Worm (Caenorhabditis elegans) whole organism, L1 larva: ENCODE results near the gene srlf-31.

Experiments
- C34B4.2 ChIP-seq: sonication (generic microtip); optimal IDR thresholded peaks from 2 replicates; lab custom pipeline; 2017; ENCODE audit warnings: mild to moderate bottlenecking, missing genetic modification characterization, missing compliant biosample characterization
- aly-2 ChIP-seq: fragments of 150-350 bp; optimal IDR thresholded peaks from 2 replicates; lab custom pipeline; 2014; ENCODE audit warnings: missing biosample characterization, missing genetic modification characterization
- ama-1 ChIP-seq: fragments of 150-350 bp; optimal IDR thresholded peaks from 2 replicates; lab custom pipeline; 2014
- blmp-1 ChIP-seq: fragments of 150-350 bp; optimal IDR thresholded peaks from 2 replicates; lab custom pipeline; 2014; ENCODE audit warnings: missing biosample characterization, missing genetic modification characterization
- ceh-63 ChIP-seq: fragments of 200-800 bp; sonication (Bioruptor generic); optimal IDR thresholded peaks from 2 replicates; lab custom pipeline; 2018; ENCODE audit warnings: mild to moderate bottlenecking, missing genetic modification characterization, missing compliant biosample characterization
- ceh-8 ChIP-seq: fragments of 200-800 bp; sonication (Bioruptor generic); optimal IDR thresholded peaks from 2 replicates; lab custom pipeline; 2018; ENCODE audit warnings: mild to moderate bottlenecking, missing genetic modification characterization, moderate library complexity, missing compliant biosample characterization
- efl-1 ChIP-seq, 4 experiments: fragments of 150-350 bp; optimal IDR thresholded peaks in 3 of 4; peaks in 1 of 4; 1 replicate in 1 of 4; 2 replicates in 3 of 4; lab custom pipeline; 2014; ENCODE audit warnings: missing biosample characterization in 2 of 4, missing genetic modification characterization in 2 of 4, missing genetic modification reagents in 2 of 4
- efl-3 ChIP-seq: fragments of 200-800 bp; sonication (Bioruptor generic); optimal IDR thresholded peaks from 2 replicates; lab custom pipeline; 2018; ENCODE audit warnings: mild to moderate bottlenecking, missing genetic modification characterization, missing compliant biosample characterization
- egl-13 ChIP-seq: sonication (generic microtip); optimal IDR thresholded peaks from 2 replicates; lab custom pipeline; 2016; ENCODE audit warnings: missing genotype, missing genetic modification reagents, missing genetic modification characterization, missing compliant biosample characterization
- egl-27 ChIP-seq, 2 experiments: fragments of 150-350 bp in 1 of 2; sonication (generic microtip); optimal IDR thresholded peaks; 3 replicates each; lab custom pipeline; 2017 to 2018; ENCODE audit warnings: missing biosample characterization in 2 of 2, missing genetic modification characterization in 2 of 2, missing genetic modification reagents in 2 of 2
- elt-2 ChIP-seq: sonication (generic microtip); optimal IDR thresholded peaks from 2 replicates; lab custom pipeline; 2016; ENCODE audit warnings: missing genetic modification characterization, mild to moderate bottlenecking, inconsistent platforms, missing compliant biosample characterization, missing genetic modification reagents
- elt-3 ChIP-seq, 6 experiments: fragments of 150-350 bp in 1 of 6; sonication (generic microtip); optimal IDR thresholded peaks; 2 replicates each; lab custom pipeline; 2017 to 2018; ENCODE audit warnings: missing biosample characterization in 6 of 6, missing genetic modification characterization in 6 of 6, inconsistent platforms in 1 of 6
- fkh-8 ChIP-seq: sonication (generic microtip); optimal IDR thresholded peaks from 2 replicates; lab custom pipeline; 2016; ENCODE audit warnings: mild to moderate bottlenecking, missing genetic modification characterization, missing compliant biosample characterization
- irx-1 ChIP-seq: sonication (generic microtip); optimal IDR thresholded peaks from 2 replicates; lab custom pipeline; 2016; ENCODE audit warnings: missing genetic modification characterization, missing compliant biosample characterization
- lin-13 ChIP-seq: fragments of 150-350 bp; optimal IDR thresholded peaks from 2 replicates; lab custom pipeline; 2014; ENCODE audit warnings: missing biosample characterization, missing genetic modification reagents, missing genetic modification characterization
- lin-14 ChIP-seq: fragments of 200-800 bp; sonication (Bioruptor generic); optimal IDR thresholded peaks from 2 replicates; lab custom pipeline; 2018; ENCODE audit warnings: mild to moderate bottlenecking, missing genetic modification characterization, moderate library complexity, missing compliant biosample characterization
- lin-35 ChIP-seq, 2 experiments: fragments of 150-350 bp; optimal IDR thresholded peaks; 2 replicates each; lab custom pipeline; 2014; ENCODE audit warnings: missing biosample characterization in 2 of 2, missing genetic modification characterization in 2 of 2, missing genetic modification reagents in 2 of 2
- lir-3 ChIP-seq: sonication (generic microtip); optimal IDR thresholded peaks from 2 replicates; lab custom pipeline; 2016; ENCODE audit warnings: mild to moderate bottlenecking, missing genetic modification characterization, moderate library complexity, missing compliant biosample characterization; ENCODE audit not compliant: poor library complexity
- mdl-1 ChIP-seq, 2 experiments: fragments of 150-350 bp; optimal IDR thresholded peaks; 2 replicates each; lab custom pipeline; 2014 to 2017; ENCODE audit warnings: missing biosample characterization in 2 of 2, missing genetic modification characterization in 2 of 2, inconsistent platforms in 1 of 2
- mep-1 ChIP-seq: fragments of 150-350 bp; optimal IDR thresholded peaks from 2 replicates; lab custom pipeline; 2014; ENCODE audit warnings: missing biosample characterization, missing genetic modification characterization
- nhr-12 ChIP-seq: sonication (generic microtip); optimal IDR thresholded peaks from 2 replicates; lab custom pipeline; 2017; ENCODE audit warnings: missing biosample characterization, missing genetic modification characterization
- nhr-19 ChIP-seq: fragments of 200-800 bp; sonication (Bioruptor generic); conservative IDR thresholded peaks from 2 replicates; pipeline ENCODE4 v1.3.6; 2022; ENCODE audit warnings: missing genetic modification characterization, missing compliant biosample characterization
- nhr-20 ChIP-seq: sonication (generic microtip); optimal IDR thresholded peaks from 2 replicates; lab custom pipeline; 2016; ENCODE audit warnings: mild to moderate bottlenecking, missing genetic modification characterization, missing compliant biosample characterization
- nhr-237 ChIP-seq: fragments of 150-350 bp; optimal IDR thresholded peaks from 2 replicates; lab custom pipeline; 2014; ENCODE audit warnings: missing biosample characterization, missing genetic modification characterization
- nhr-47 ChIP-seq: sonication (generic microtip); optimal IDR thresholded peaks from 2 replicates; lab custom pipeline; 2016; ENCODE audit warnings: mild to moderate bottlenecking, missing genetic modification characterization, moderate library complexity, missing compliant biosample characterization
- nhr-71 ChIP-seq: sonication (generic microtip); optimal IDR thresholded peaks from 2 replicates; lab custom pipeline; 2016; ENCODE audit warnings: mild to moderate bottlenecking, missing genetic modification characterization, moderate library complexity, missing compliant biosample characterization
- nhr-85 ChIP-seq: sonication (generic microtip); peaks from one replicate; lab custom pipeline; 2016; ENCODE audit warnings: missing genetic modification characterization, inconsistent platforms, missing compliant biosample characterization
- nhr-90 ChIP-seq: sonication (generic microtip); optimal IDR thresholded peaks from 2 replicates; lab custom pipeline; 2016; ENCODE audit warnings: mild to moderate bottlenecking, missing genetic modification characterization, missing compliant biosample characterization; ENCODE audit not compliant: poor library complexity
- pax-3 ChIP-seq: fragments of 200-800 bp; sonication (Bioruptor generic); optimal IDR thresholded peaks from 2 replicates; lab custom pipeline; 2018; ENCODE audit warnings: mild to moderate bottlenecking, missing genetic modification characterization, moderate library complexity, missing compliant biosample characterization
- snpc-4 ChIP-seq: fragments of 150-350 bp; optimal IDR thresholded peaks from 2 replicates; lab custom pipeline; 2014; ENCODE audit warnings: missing biosample characterization, missing genetic modification characterization
- snu-23 ChIP-seq: sonication (generic microtip); optimal IDR thresholded peaks from 2 replicates; lab custom pipeline; 2016; ENCODE audit warnings: missing genetic modification characterization, missing compliant biosample characterization
- tbx-2 ChIP-seq: sonication (generic microtip); optimal IDR thresholded peaks from 2 replicates; lab custom pipeline; 2016; ENCODE audit warnings: missing genetic modification characterization, missing compliant biosample characterization
- unc-30 ChIP-seq: sonication (generic microtip); optimal IDR thresholded peaks from 2 replicates; lab custom pipeline; 2017; ENCODE audit warnings: missing biosample characterization, missing genetic modification characterization
- unc-62 ChIP-seq: fragments of 150-350 bp; optimal IDR thresholded peaks from 2 replicates; lab custom pipeline; 2014; ENCODE audit warnings: missing biosample characterization, missing genetic modification reagents, missing genetic modification characterization
- ztf-4 ChIP-seq: fragments of 150-350 bp; optimal IDR thresholded peaks from 2 replicates; lab custom pipeline; 2014; ENCODE audit warnings: missing biosample characterization, missing genetic modification characterization

Gene srlf-31

ce11 chrIV:11911723-11912122 is 11.3 kb downstream of the srlf-31 start, which contains the start of gene VZK822L.2:
Gene VZK822L.2, plus strand, starts transcription at chrIV:11912023.
- no peak for TF ChIP-seq mdl-1 (tag; optimal IDR thresholded peaks at IDR 0.05; lab: Kevin White, UChicago)
- TF ChIP-seq efl-1 (optimal IDR thresholded peaks at IDR 0.05; lab: Kevin White, UChicago): no peak
- peak in 1 of 2 experiments; percentile 19 for TF ChIP-seq efl-1 (GFP tag; optimal IDR thresholded peaks at IDR 0.05 in 1 of 2; lab: Kevin White, UChicago)

DNA sequence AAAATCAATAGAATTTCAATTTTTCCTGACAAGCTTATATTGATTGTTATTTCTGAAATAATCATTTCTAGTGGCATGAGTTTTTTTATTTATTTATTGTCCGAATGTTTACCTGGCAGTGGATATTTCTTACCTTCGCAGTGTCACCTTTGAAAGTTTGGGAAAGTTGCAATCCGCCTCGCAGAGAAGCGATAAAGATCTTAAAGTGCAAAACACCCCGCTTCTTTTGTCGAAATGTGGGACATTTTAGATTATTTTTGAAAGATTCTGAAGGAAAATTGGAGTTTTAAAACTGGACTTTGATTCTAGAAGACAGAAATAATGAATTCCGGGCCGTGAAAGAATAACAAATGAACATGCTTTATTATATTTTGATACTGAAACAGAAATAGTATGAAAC is 14.2 kb downstream of the srlf-31 start:
- TF ChIP-seq efl-1 (optimal IDR thresholded peaks at IDR 0.05; lab: Kevin White, UChicago) (no peak), efl-1 (GFP tag; optimal IDR thresholded peaks at IDR 0.05 in 1 of 2; lab: Kevin White, UChicago) (peak in 1 of 2 experiments; percentile 12), blmp-1 (peak; percentile 55), efl-3 (GFP tag; lab: Kevin White, UChicago) (no peak)
- TF ChIP-seq, all 84 proteins: peak for 2

DNA sequence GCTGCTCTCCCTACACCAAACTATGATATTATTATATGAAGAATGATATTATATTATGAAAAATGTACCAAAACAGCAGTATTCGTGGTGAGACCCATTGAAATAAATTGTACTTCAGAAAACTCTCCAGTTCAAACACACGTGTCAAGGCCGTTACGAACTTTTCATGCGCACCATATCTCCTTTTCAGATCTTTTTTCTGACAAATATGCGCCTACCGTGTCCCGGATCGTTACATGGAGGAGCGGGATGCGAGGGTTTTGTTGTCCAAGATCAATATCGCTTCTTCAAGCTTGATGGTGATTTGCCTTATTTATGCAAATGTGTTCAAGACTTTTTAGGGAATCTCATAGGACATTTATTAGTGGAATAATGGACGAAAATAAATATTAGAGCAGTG is 19.3 kb downstream of the srlf-31 start:
- TF ChIP-seq lir-3 (tag; lab: Kevin White, UChicago): no peak
- no peak for TF ChIP-seq pax-3 (tag; lab: Kevin White, UChicago)
- TF ChIP-seq lin-14 (GFP tag; lab: Kevin White, UChicago): peak; percentile 9
- TF ChIP-seq nhr-85 (tag; lab: Kevin White, UChicago): peak; percentile 64
- no peak for TF ChIP-seq elt-2 (tag; lab: Kevin White, UChicago)
- no peak for TF ChIP-seq fkh-8
- TF ChIP-seq efl-1 (optimal IDR thresholded peaks at IDR 0.05; lab: Kevin White, UChicago): no peak
- TF ChIP-seq efl-1 (GFP tag; optimal IDR thresholded peaks at IDR 0.05 in 1 of 2; lab: Kevin White, UChicago): no peak
- no peak for TF ChIP-seq mep-1 (tag; lab: Kevin White, UChicago)
- no peak for TF ChIP-seq nhr-12 (tag; lab: Kevin White, UChicago)
- TF ChIP-seq unc-62 (GFP tag; lab: Kevin White, UChicago): no peak
- TF ChIP-seq ceh-63 (GFP tag; lab: Kevin White, UChicago): no peak
- TF ChIP-seq ceh-8 (GFP tag; lab: Kevin White, UChicago): no peak
- no peak for TF ChIP-seq unc-30 (tag; lab: Kevin White, UChicago)

ce11 chrIV:11902832-11903231 is 20.1 kb downstream of the srlf-31 start:
- TF ChIP-seq ceh-63 (GFP tag; lab: Kevin White, UChicago) (no peak), elt-3 (tag; optimal IDR thresholded peaks at IDR 0.05; lab: Kevin White, UChicago) (peak in 1 of 6 experiments; percentile 30), efl-1 (optimal IDR thresholded peaks at IDR 0.05; lab: Kevin White, UChicago) (no peak), efl-1 (GFP tag; optimal IDR thresholded peaks at IDR 0.05 in 1 of 2; lab: Kevin White, UChicago) (peak in 1 of 2 experiments; percentile 48), nhr-85 (tag; lab: Kevin White, UChicago) (peak; percentile 45), egl-27 (tag; optimal IDR thresholded peaks at IDR 0.05; lab: Kevin White, UChicago) (no peak), nhr-47 (no peak), nhr-237 (tag; lab: Kevin White, UChicago) (no peak), aly-2 (tag; lab: Kevin White, UChicago) (no peak)

DNA sequence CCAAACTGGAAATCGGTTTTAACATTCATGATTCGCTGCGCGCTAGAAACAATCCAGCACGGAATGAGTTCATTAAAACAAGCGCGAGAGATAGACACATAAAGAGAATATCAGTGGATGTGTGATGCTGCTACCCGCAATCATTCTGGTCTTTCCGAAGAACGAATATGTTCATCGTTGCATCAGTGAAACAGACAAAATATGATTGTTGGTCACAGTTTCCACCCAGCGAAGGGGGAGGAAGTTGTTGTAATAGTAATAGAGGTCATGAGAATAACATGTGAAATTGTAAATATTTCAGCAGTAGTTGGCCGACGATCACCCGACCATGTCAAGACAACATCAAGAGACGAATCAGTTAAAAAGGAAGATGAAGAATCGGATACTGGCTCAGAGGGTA is 21.8 kb downstream of the srlf-31 start:
- TF ChIP-seq ztf-4 (no peak), egl-13 (tag; lab: Kevin White, UChicago) (no peak), ama-1 (lab: Kevin White, UChicago) (no peak), nhr-20 (tag; lab: Kevin White, UChicago) (peak; percentile 37), tbx-2 (tag; lab: Kevin White, UChicago) (peak; percentile 26), nhr-71 (tag; lab: Kevin White, UChicago) (peak; percentile 29), lin-35 (GFP tag; optimal IDR thresholded peaks at IDR 0.05; lab: Kevin White, UChicago) (peak in 1 of 2 experiments; percentile 32), C34B4.2 (tag; lab: Kevin White, UChicago) (no peak), nhr-19 (GFP tag; lab: Robert Waterston, UW) (0 out of 2 replicates have a peak, but pooled peaks have one; percentile 6), nhr-85 (tag; lab: Kevin White, UChicago) (peak; percentile 6), nhr-90 (tag; lab: Kevin White, UChicago) (no peak), lin-13 (no peak), pax-3 (tag; lab: Kevin White, UChicago) (no peak), snpc-4 (tag; lab: Kevin White, UChicago) (no peak), snu-23 (peak; percentile 22), elt-3 (tag; optimal IDR thresholded peaks at IDR 0.05; lab: Kevin White, UChicago) (peak in 1 of 6 experiments; percentile 26), fkh-8 (no peak), mdl-1 (tag; optimal IDR thresholded peaks at IDR 0.05; lab: Kevin White, UChicago) (no peak), irx-1 (tag; lab: Kevin White, UChicago) (no peak), blmp-1 (peak; percentile 32)
